Worm (Caenorhabditis elegans) whole organism, L1 larva: ENCODE data around the gene nhr-28.

Source experiments
- C04F5.9 ChIP-seq: sonication (generic microtip); optimal IDR thresholded peaks from 2 replicates; lab custom pipeline; 2016; ENCODE audit warnings: missing genetic modification characterization, missing compliant biosample characterization
- Y116A8C.19 ChIP-seq: sonication (generic microtip); optimal IDR thresholded peaks from 2 replicates; lab custom pipeline; 2016; ENCODE audit warnings: missing compliant biosample characterization, missing genetic modification characterization, borderline replicate concordance
- aha-1 ChIP-seq: fragments of 150-350 bp; optimal IDR thresholded peaks from 2 replicates; lab custom pipeline; 2014; ENCODE audit warnings: missing biosample characterization, missing genetic modification characterization
- ama-1 ChIP-seq: fragments of 150-350 bp; optimal IDR thresholded peaks from 2 replicates; lab custom pipeline; 2014
- ceh-63 ChIP-seq: fragments of 200-800 bp; sonication (Bioruptor generic); optimal IDR thresholded peaks from 2 replicates; lab custom pipeline; 2018; ENCODE audit warnings: mild to moderate bottlenecking, missing genetic modification characterization, missing compliant biosample characterization
- ceh-82 ChIP-seq, 3 experiments: fragments of 150-350 bp in 1 of 3; sonication (generic microtip) in 2 of 3; optimal IDR thresholded peaks; 2 replicates each; lab custom pipeline; 2014 to 2017; ENCODE audit warnings: missing biosample characterization in 3 of 3, missing genetic modification characterization in 3 of 3
- ceh-88 ChIP-seq: fragments of 200-800 bp; sonication (Bioruptor generic); IDR thresholded peaks from 2 replicates; pipeline ENCODE4 v1.3.6; 2022; ENCODE audit warnings: missing genetic modification characterization, missing compliant biosample characterization
- ceh-90 ChIP-seq: sonication (generic microtip); optimal IDR thresholded peaks from 2 replicates; lab custom pipeline; 2016; ENCODE audit warnings: missing genetic modification characterization, missing compliant biosample characterization
- dsc-1 ChIP-seq: sonication (generic microtip); optimal IDR thresholded peaks from 2 replicates; lab custom pipeline; 2016; ENCODE audit warnings: mild to moderate bottlenecking, missing genetic modification characterization, missing compliant biosample characterization
- efl-1 ChIP-seq, 4 experiments: fragments of 150-350 bp; optimal IDR thresholded peaks in 3 of 4; peaks in 1 of 4; 1 replicate in 1 of 4; 2 replicates in 3 of 4; lab custom pipeline; 2014; ENCODE audit warnings: missing biosample characterization in 2 of 4, missing genetic modification characterization in 2 of 4, missing genetic modification reagents in 2 of 4
- egl-13 ChIP-seq: sonication (generic microtip); optimal IDR thresholded peaks from 2 replicates; lab custom pipeline; 2016; ENCODE audit warnings: missing genotype, missing genetic modification reagents, missing genetic modification characterization, missing compliant biosample characterization
- fkh-10 ChIP-seq: sonication (generic microtip); optimal IDR thresholded peaks from 2 replicates; lab custom pipeline; 2017; ENCODE audit warnings: missing biosample characterization, missing genetic modification reagents, missing genetic modification characterization
- isw-1 ChIP-seq: fragments of 200-800 bp; sonication (Bioruptor generic); IDR thresholded peaks from 2 replicates; pipeline ENCODE4 v1.3.6; 2022; ENCODE audit warnings: missing genetic modification characterization, missing compliant biosample characterization
- lin-13 ChIP-seq: fragments of 150-350 bp; optimal IDR thresholded peaks from 2 replicates; lab custom pipeline; 2014; ENCODE audit warnings: missing biosample characterization, missing genetic modification reagents, missing genetic modification characterization
- lin-14 ChIP-seq: fragments of 200-800 bp; sonication (Bioruptor generic); optimal IDR thresholded peaks from 2 replicates; lab custom pipeline; 2018; ENCODE audit warnings: mild to moderate bottlenecking, missing genetic modification characterization, moderate library complexity, missing compliant biosample characterization
- lin-35 ChIP-seq, 2 experiments: fragments of 150-350 bp; optimal IDR thresholded peaks; 2 replicates each; lab custom pipeline; 2014; ENCODE audit warnings: missing biosample characterization in 2 of 2, missing genetic modification characterization in 2 of 2, missing genetic modification reagents in 2 of 2
- mab-9 ChIP-seq: fragments of 200-800 bp; sonication (Bioruptor generic); IDR thresholded peaks from 2 replicates; pipeline ENCODE4 v1.3.6; 2022; ENCODE audit warnings: missing genetic modification reagents, missing genetic modification characterization, missing compliant biosample characterization
- mdl-1 ChIP-seq, 2 experiments: fragments of 150-350 bp; optimal IDR thresholded peaks; 2 replicates each; lab custom pipeline; 2014 to 2017; ENCODE audit warnings: missing biosample characterization in 2 of 2, missing genetic modification characterization in 2 of 2, inconsistent platforms in 1 of 2
- mef-2 ChIP-seq: fragments of 150-350 bp; optimal IDR thresholded peaks from 2 replicates; lab custom pipeline; 2014; ENCODE audit warnings: missing biosample characterization, missing genetic modification characterization
- mep-1 ChIP-seq: fragments of 150-350 bp; optimal IDR thresholded peaks from 2 replicates; lab custom pipeline; 2014; ENCODE audit warnings: missing biosample characterization, missing genetic modification characterization
- nhr-20 ChIP-seq: sonication (generic microtip); optimal IDR thresholded peaks from 2 replicates; lab custom pipeline; 2016; ENCODE audit warnings: mild to moderate bottlenecking, missing genetic modification characterization, missing compliant biosample characterization
- nhr-71 ChIP-seq: sonication (generic microtip); optimal IDR thresholded peaks from 2 replicates; lab custom pipeline; 2016; ENCODE audit warnings: mild to moderate bottlenecking, missing genetic modification characterization, moderate library complexity, missing compliant biosample characterization
- nhr-84 ChIP-seq: sonication (generic microtip); optimal IDR thresholded peaks from 2 replicates; lab custom pipeline; 2017; ENCODE audit warnings: missing biosample characterization, missing genetic modification characterization
- nhr-85 ChIP-seq: sonication (generic microtip); peaks from one replicate; lab custom pipeline; 2016; ENCODE audit warnings: missing genetic modification characterization, inconsistent platforms, missing compliant biosample characterization
- pax-3 ChIP-seq: fragments of 200-800 bp; sonication (Bioruptor generic); optimal IDR thresholded peaks from 2 replicates; lab custom pipeline; 2018; ENCODE audit warnings: mild to moderate bottlenecking, missing genetic modification characterization, moderate library complexity, missing compliant biosample characterization
- skn-1 ChIP-seq: fragments of 150-350 bp; optimal IDR thresholded peaks from 2 replicates; lab custom pipeline; 2014; ENCODE audit warnings: missing biosample characterization, missing genetic modification characterization
- snpc-4 ChIP-seq: fragments of 150-350 bp; optimal IDR thresholded peaks from 2 replicates; lab custom pipeline; 2014; ENCODE audit warnings: missing biosample characterization, missing genetic modification characterization
- sox-4 ChIP-seq: sonication (generic microtip); optimal IDR thresholded peaks from 2 replicates; lab custom pipeline; 2016; ENCODE audit warnings: missing genetic modification characterization, missing compliant biosample characterization
- sup-37 ChIP-seq: fragments of 200-800 bp; sonication (Bioruptor generic); optimal IDR thresholded peaks from 2 replicates; lab custom pipeline; 2018; ENCODE audit warnings: mild to moderate bottlenecking, missing genetic modification characterization, missing compliant biosample characterization
- tbx-2 ChIP-seq: sonication (generic microtip); optimal IDR thresholded peaks from 2 replicates; lab custom pipeline; 2016; ENCODE audit warnings: missing genetic modification characterization, missing compliant biosample characterization
- tlp-1 ChIP-seq: fragments of 150-350 bp; optimal IDR thresholded peaks from 2 replicates; lab custom pipeline; 2014; ENCODE audit warnings: missing biosample characterization, missing genetic modification characterization
- unc-130 ChIP-seq: fragments of 150-350 bp; optimal IDR thresholded peaks from 2 replicates; lab custom pipeline; 2017; ENCODE audit warnings: missing biosample characterization, missing genetic modification characterization, inconsistent platforms
- unc-30 ChIP-seq: sonication (generic microtip); optimal IDR thresholded peaks from 2 replicates; lab custom pipeline; 2017; ENCODE audit warnings: missing biosample characterization, missing genetic modification characterization
- unc-86 ChIP-seq: sonication (generic microtip); optimal IDR thresholded peaks from 2 replicates; lab custom pipeline; 2016; ENCODE audit warnings: missing genetic modification characterization, missing compliant biosample characterization
- unc-98 ChIP-seq: fragments of 200-800 bp; sonication (Bioruptor generic); IDR thresholded peaks from 2 replicates; pipeline ENCODE4 v1.3.6; 2022; ENCODE audit warnings: missing genetic modification characterization, missing compliant biosample characterization
- vab-15 ChIP-seq: sonication (generic microtip); optimal IDR thresholded peaks from 2 replicates; lab custom pipeline; 2017; ENCODE audit warnings: missing genotype, mild to moderate bottlenecking, missing genetic modification characterization, missing compliant biosample characterization
- xbp-1 ChIP-seq: sonication (generic microtip); optimal IDR thresholded peaks from 2 replicates; lab custom pipeline; 2016; ENCODE audit warnings: missing genetic modification characterization, missing compliant biosample characterization
- ztf-11 ChIP-seq, 2 experiments: sonication (generic microtip); optimal IDR thresholded peaks; 2 replicates each; lab custom pipeline; 2016 to 2017; ENCODE audit warnings: missing genetic modification characterization in 2 of 2, missing biosample characterization in 1 of 2, missing compliant biosample characterization in 1 of 2

nhr-28 gene

ce11 chrX:16349019-16349418 is 5.8 kb upstream of the nhr-28 start (continued):
- no peak for TF ChIP-seq lin-13
- no peak for TF ChIP-seq ceh-90 (tag; lab: Kevin White, UChicago)
- TF ChIP-seq lin-35 (GFP tag; optimal IDR thresholded peaks at IDR 0.05; lab: Kevin White, UChicago): peak in 1 of 2 experiments; percentile 75
- TF ChIP-seq ama-1 (lab: Kevin White, UChicago): no peak
- no peak for TF ChIP-seq aha-1 (tag; lab: Kevin White, UChicago)
- no peak for TF ChIP-seq unc-130 (tag; lab: Kevin White, UChicago)
- no peak for TF ChIP-seq egl-13 (tag; lab: Kevin White, UChicago)
- peak; percentile 67 for TF ChIP-seq nhr-85 (tag; lab: Kevin White, UChicago)
- no peak for TF ChIP-seq unc-86 (tag; lab: Kevin White, UChicago)
- no peak for TF ChIP-seq dsc-1 (tag; lab: Kevin White, UChicago)
- TF ChIP-seq nhr-84 (tag; lab: Kevin White, UChicago): no peak
- TF ChIP-seq tlp-1 (tag; lab: Kevin White, UChicago): no peak
- no peak for TF ChIP-seq C04F5.9
- TF ChIP-seq mep-1: peak; percentile 41
- no peak for TF ChIP-seq isw-1 (GFP tag; lab: Robert Waterston, UW)
- TF ChIP-seq mab-9 (GFP tag; lab: Robert Waterston, UW): no peak
- TF ChIP-seq sup-37 (GFP tag; lab: Kevin White, UChicago): no peak
- no peak for TF ChIP-seq snpc-4
- no peak for TF ChIP-seq ceh-88 (GFP tag; lab: Robert Waterston, UW)
- TF ChIP-seq efl-1 (optimal IDR thresholded peaks at IDR 0.05; lab: Kevin White, UChicago): no peak
- TF ChIP-seq efl-1 (GFP tag; optimal IDR thresholded peaks at IDR 0.05 in 1 of 2; lab: Kevin White, UChicago): no peak
- no peak for TF ChIP-seq xbp-1 (tag; lab: Kevin White, UChicago)
- no peak for TF ChIP-seq mef-2 (tag; lab: Kevin White, UChicago)
- peak; percentile 87 for TF ChIP-seq skn-1 (tag; lab: Kevin White, UChicago)
- TF ChIP-seq ceh-63 (GFP tag; lab: Kevin White, UChicago): no peak
- TF ChIP-seq ztf-11 (tag; optimal IDR thresholded peaks at IDR 0.05; lab: Kevin White, UChicago): no peak
- TF ChIP-seq ceh-82 (tag; optimal IDR thresholded peaks at IDR 0.05; lab: Kevin White, UChicago): peak in 1 of 3 experiments; percentile 16
- TF ChIP-seq vab-15 (tag; lab: Kevin White, UChicago): no peak
- TF ChIP-seq mdl-1 (tag; optimal IDR thresholded peaks at IDR 0.05; lab: Kevin White, UChicago): peak in 1 of 2 experiments; percentile 57

- TF ChIP-seq nhr-20 (tag; lab: Kevin White, UChicago) (peak; percentile 33), ama-1 (lab: Kevin White, UChicago) (no peak), sox-4 (no peak), mdl-1 (tag; optimal IDR thresholded peaks at IDR 0.05; lab: Kevin White, UChicago) (peak in 1 of 2 experiments; percentile 42), lin-14 (GFP tag; lab: Kevin White, UChicago) (peak; percentile 33), pax-3 (tag; lab: Kevin White, UChicago) (no peak), unc-86 (tag; lab: Kevin White, UChicago) (no peak), lin-35 (GFP tag; optimal IDR thresholded peaks at IDR 0.05; lab: Kevin White, UChicago) (peak in 1 of 2 experiments; percentile 43), mep-1 (no peak), nhr-85 (tag; lab: Kevin White, UChicago) (peak; percentile 46), tbx-2 (tag; lab: Kevin White, UChicago) (peak; percentile 59)
Observed at ce11 chrX:16352503-16352902, 2.3 kb upstream of the nhr-28 start.

ce11 chrX:16356341-16356740 is 1.6 kb downstream of the nhr-28 start:
- TF ChIP-seq unc-98 (GFP tag; lab: Robert Waterston, UW) (no peak), fkh-10 (GFP tag; lab: Kevin White, UChicago) (no peak), ceh-82 (tag; optimal IDR thresholded peaks at IDR 0.05; lab: Kevin White, UChicago) (no peak), mdl-1 (tag; optimal IDR thresholded peaks at IDR 0.05; lab: Kevin White, UChicago) (no peak), nhr-84 (tag; lab: Kevin White, UChicago) (no peak), Y116A8C.19 (tag; lab: Kevin White, UChicago) (no peak), nhr-71 (no peak), mab-9 (GFP tag; lab: Robert Waterston, UW) (no peak), unc-30 (tag; lab: Kevin White, UChicago) (no peak)
